Worm (Caenorhabditis elegans) whole organism, L1 larva: Measurements from ENCODE around the gene col-87.
A peak's percentile ranks its signal among the peaks of the same experiment; 100 is the strongest.

ENCODE experiments used
- F16B12.6 ChIP-seq: fragments of 150-350 bp; optimal IDR thresholded peaks from 2 replicates; lab custom pipeline; 2014; ENCODE audit warnings: missing biosample characterization, missing genetic modification characterization
- Y116A8C.19 ChIP-seq: sonication (generic microtip); optimal IDR thresholded peaks from 2 replicates; lab custom pipeline; 2016; ENCODE audit warnings: missing compliant biosample characterization, missing genetic modification characterization, borderline replicate concordance
- alr-1 ChIP-seq: fragments of 200-800 bp; sonication (Bioruptor generic); optimal IDR thresholded peaks from 2 replicates; lab custom pipeline; 2018; ENCODE audit warnings: borderline replicate concordance, mild to moderate bottlenecking, missing genetic modification characterization, missing compliant biosample characterization
- blmp-1 ChIP-seq: fragments of 150-350 bp; optimal IDR thresholded peaks from 2 replicates; lab custom pipeline; 2014; ENCODE audit warnings: missing biosample characterization, missing genetic modification characterization
- ceh-63 ChIP-seq: fragments of 200-800 bp; sonication (Bioruptor generic); optimal IDR thresholded peaks from 2 replicates; lab custom pipeline; 2018; ENCODE audit warnings: mild to moderate bottlenecking, missing genetic modification characterization, missing compliant biosample characterization
- ceh-8 ChIP-seq: fragments of 200-800 bp; sonication (Bioruptor generic); optimal IDR thresholded peaks from 2 replicates; lab custom pipeline; 2018; ENCODE audit warnings: mild to moderate bottlenecking, missing genetic modification characterization, moderate library complexity, missing compliant biosample characterization
- ceh-82 ChIP-seq, 3 experiments: fragments of 150-350 bp in 1 of 3; sonication (generic microtip) in 2 of 3; optimal IDR thresholded peaks; 2 replicates each; lab custom pipeline; 2014 to 2017; ENCODE audit warnings: missing biosample characterization in 3 of 3, missing genetic modification characterization in 3 of 3
- ceh-90 ChIP-seq: sonication (generic microtip); optimal IDR thresholded peaks from 2 replicates; lab custom pipeline; 2016; ENCODE audit warnings: missing genetic modification characterization, missing compliant biosample characterization
- ces-1 ChIP-seq: fragments of 150-350 bp; optimal IDR thresholded peaks from 2 replicates; lab custom pipeline; 2014; ENCODE audit warnings: missing biosample characterization, missing genetic modification reagents, missing genetic modification characterization
- dsc-1 ChIP-seq: sonication (generic microtip); optimal IDR thresholded peaks from 2 replicates; lab custom pipeline; 2016; ENCODE audit warnings: mild to moderate bottlenecking, missing genetic modification characterization, missing compliant biosample characterization
- efl-1 ChIP-seq, 4 experiments: fragments of 150-350 bp; optimal IDR thresholded peaks in 3 of 4; peaks in 1 of 4; 1 replicate in 1 of 4; 2 replicates in 3 of 4; lab custom pipeline; 2014; ENCODE audit warnings: missing biosample characterization in 2 of 4, missing genetic modification characterization in 2 of 4, missing genetic modification reagents in 2 of 4
- egl-27 ChIP-seq, 2 experiments: fragments of 150-350 bp in 1 of 2; sonication (generic microtip); optimal IDR thresholded peaks; 3 replicates each; lab custom pipeline; 2017 to 2018; ENCODE audit warnings: missing biosample characterization in 2 of 2, missing genetic modification characterization in 2 of 2, missing genetic modification reagents in 2 of 2
- elt-2 ChIP-seq: sonication (generic microtip); optimal IDR thresholded peaks from 2 replicates; lab custom pipeline; 2016; ENCODE audit warnings: missing genetic modification characterization, mild to moderate bottlenecking, inconsistent platforms, missing compliant biosample characterization, missing genetic modification reagents
- fkh-10 ChIP-seq: sonication (generic microtip); optimal IDR thresholded peaks from 2 replicates; lab custom pipeline; 2017; ENCODE audit warnings: missing biosample characterization, missing genetic modification reagents, missing genetic modification characterization
- hlh-17 ChIP-seq: fragments of 200-800 bp; sonication (Bioruptor generic); optimal IDR thresholded peaks from 2 replicates; lab custom pipeline; 2018; ENCODE audit warnings: missing genetic modification characterization, mild to moderate bottlenecking, missing compliant biosample characterization, moderate library complexity, borderline replicate concordance
- hlh-4 ChIP-seq: sonication (generic microtip); optimal IDR thresholded peaks from 2 replicates; lab custom pipeline; 2016; ENCODE audit warnings: mild to moderate bottlenecking, missing genetic modification characterization, missing compliant biosample characterization
- hpl-2 ChIP-seq: fragments of 150-350 bp; optimal IDR thresholded peaks from 2 replicates; lab custom pipeline; 2014; ENCODE audit warnings: missing biosample characterization, missing genetic modification reagents, missing genetic modification characterization
- isw-1 ChIP-seq: fragments of 200-800 bp; sonication (Bioruptor generic); IDR thresholded peaks from 2 replicates; pipeline ENCODE4 v1.3.6; 2022; ENCODE audit warnings: missing genetic modification characterization, missing compliant biosample characterization
- lin-13 ChIP-seq: fragments of 150-350 bp; optimal IDR thresholded peaks from 2 replicates; lab custom pipeline; 2014; ENCODE audit warnings: missing biosample characterization, missing genetic modification reagents, missing genetic modification characterization
- lir-3 ChIP-seq: sonication (generic microtip); optimal IDR thresholded peaks from 2 replicates; lab custom pipeline; 2016; ENCODE audit warnings: mild to moderate bottlenecking, missing genetic modification characterization, moderate library complexity, missing compliant biosample characterization; ENCODE audit not compliant: poor library complexity
- mdl-1 ChIP-seq, 2 experiments: fragments of 150-350 bp; optimal IDR thresholded peaks; 2 replicates each; lab custom pipeline; 2014 to 2017; ENCODE audit warnings: missing biosample characterization in 2 of 2, missing genetic modification characterization in 2 of 2, inconsistent platforms in 1 of 2
- nhr-11 ChIP-seq: fragments of 150-350 bp; optimal IDR thresholded peaks from 2 replicates; lab custom pipeline; 2014; ENCODE audit warnings: missing biosample characterization, missing genetic modification characterization
- nhr-19 ChIP-seq: fragments of 200-800 bp; sonication (Bioruptor generic); conservative IDR thresholded peaks from 2 replicates; pipeline ENCODE4 v1.3.6; 2022; ENCODE audit warnings: missing genetic modification characterization, missing compliant biosample characterization
- nhr-237 ChIP-seq: fragments of 150-350 bp; optimal IDR thresholded peaks from 2 replicates; lab custom pipeline; 2014; ENCODE audit warnings: missing biosample characterization, missing genetic modification characterization
- nhr-47 ChIP-seq: sonication (generic microtip); optimal IDR thresholded peaks from 2 replicates; lab custom pipeline; 2016; ENCODE audit warnings: mild to moderate bottlenecking, missing genetic modification characterization, moderate library complexity, missing compliant biosample characterization
- nhr-71 ChIP-seq: sonication (generic microtip); optimal IDR thresholded peaks from 2 replicates; lab custom pipeline; 2016; ENCODE audit warnings: mild to moderate bottlenecking, missing genetic modification characterization, moderate library complexity, missing compliant biosample characterization
- nhr-76 ChIP-seq: sonication (generic microtip); optimal IDR thresholded peaks from 2 replicates; lab custom pipeline; 2017; ENCODE audit warnings: missing biosample characterization, missing genetic modification characterization
- nhr-84 ChIP-seq: sonication (generic microtip); optimal IDR thresholded peaks from 2 replicates; lab custom pipeline; 2017; ENCODE audit warnings: missing biosample characterization, missing genetic modification characterization
- nhr-90 ChIP-seq: sonication (generic microtip); optimal IDR thresholded peaks from 2 replicates; lab custom pipeline; 2016; ENCODE audit warnings: mild to moderate bottlenecking, missing genetic modification characterization, missing compliant biosample characterization; ENCODE audit not compliant: poor library complexity
- pag-3 ChIP-seq: sonication (generic microtip); optimal IDR thresholded peaks from 2 replicates; lab custom pipeline; 2017; ENCODE audit warnings: missing genetic modification characterization, mild to moderate bottlenecking, missing compliant biosample characterization, antibody characterized with exemption, borderline replicate concordance; ENCODE audit not compliant: insufficient read depth
- pqm-1 ChIP-seq: sonication (generic microtip); optimal IDR thresholded peaks from 3 replicates; lab custom pipeline; 2017; ENCODE audit warnings: missing biosample characterization, missing genetic modification characterization
- rnt-1 ChIP-seq: sonication (generic microtip); optimal IDR thresholded peaks from 2 replicates; lab custom pipeline; 2016; ENCODE audit warnings: mild to moderate bottlenecking, missing genetic modification characterization, moderate library complexity, missing compliant biosample characterization
- snpc-4 ChIP-seq: fragments of 150-350 bp; optimal IDR thresholded peaks from 2 replicates; lab custom pipeline; 2014; ENCODE audit warnings: missing biosample characterization, missing genetic modification characterization
- snu-23 ChIP-seq: sonication (generic microtip); optimal IDR thresholded peaks from 2 replicates; lab custom pipeline; 2016; ENCODE audit warnings: missing genetic modification characterization, missing compliant biosample characterization
- sox-4 ChIP-seq: sonication (generic microtip); optimal IDR thresholded peaks from 2 replicates; lab custom pipeline; 2016; ENCODE audit warnings: missing genetic modification characterization, missing compliant biosample characterization
- sptf-1 ChIP-seq: fragments of 150-350 bp; optimal IDR thresholded peaks from 2 replicates; lab custom pipeline; 2014; ENCODE audit warnings: missing biosample characterization, missing genetic modification characterization
- unc-62 ChIP-seq: fragments of 150-350 bp; optimal IDR thresholded peaks from 2 replicates; lab custom pipeline; 2014; ENCODE audit warnings: missing biosample characterization, missing genetic modification reagents, missing genetic modification characterization
- unc-98 ChIP-seq: fragments of 200-800 bp; sonication (Bioruptor generic); IDR thresholded peaks from 2 replicates; pipeline ENCODE4 v1.3.6; 2022; ENCODE audit warnings: missing genetic modification characterization, missing compliant biosample characterization
- xbp-1 ChIP-seq: sonication (generic microtip); optimal IDR thresholded peaks from 2 replicates; lab custom pipeline; 2016; ENCODE audit warnings: missing genetic modification characterization, missing compliant biosample characterization
- zag-1 ChIP-seq: fragments of 150-350 bp; optimal IDR thresholded peaks from 2 replicates; lab custom pipeline; 2014; ENCODE audit warnings: missing biosample characterization, missing genetic modification characterization
- zip-4 ChIP-seq: fragments of 200-800 bp; sonication (Bioruptor generic); optimal IDR thresholded peaks from 2 replicates; lab custom pipeline; 2018; ENCODE audit warnings: mild to moderate bottlenecking, missing genetic modification characterization, moderate library complexity, missing compliant biosample characterization
- ztf-11 ChIP-seq, 2 experiments: sonication (generic microtip); optimal IDR thresholded peaks; 2 replicates each; lab custom pipeline; 2016 to 2017; ENCODE audit warnings: missing genetic modification characterization in 2 of 2, missing biosample characterization in 1 of 2, missing compliant biosample characterization in 1 of 2
- ztf-4 ChIP-seq: fragments of 150-350 bp; optimal IDR thresholded peaks from 2 replicates; lab custom pipeline; 2014; ENCODE audit warnings: missing biosample characterization, missing genetic modification characterization

The col-87 gene

ce11 chrII:14063044-14063500 is 31.4 kb downstream of the col-87 start, which contains the start of gene lem-2 (continued):
- TF ChIP-seq hpl-2 (no peak), nhr-11 (tag; lab: Kevin White, UChicago) (no peak), ceh-82 (tag; optimal IDR thresholded peaks at IDR 0.05; lab: Kevin White, UChicago) (peak; percentile 44 to 74 (median 73))

- no peak for TF ChIP-seq mdl-1 (tag; optimal IDR thresholded peaks at IDR 0.05; lab: Kevin White, UChicago)
- TF ChIP-seq ceh-63 (GFP tag; lab: Kevin White, UChicago) = no peak
- no peak for TF ChIP-seq dsc-1 (tag; lab: Kevin White, UChicago)
- TF ChIP-seq blmp-1 (tag; lab: Kevin White, UChicago) = no peak
- no peak for TF ChIP-seq hpl-2
- TF ChIP-seq F16B12.6 = no peak
- TF ChIP-seq sox-4 (tag; lab: Kevin White, UChicago) = no peak
- no peak for TF ChIP-seq zag-1 (tag; lab: Kevin White, UChicago)
- no peak for TF ChIP-seq unc-98 (GFP tag; lab: Robert Waterston, UW)
- TF ChIP-seq, all 84 proteins: peak for 0
These were observed 33.6 kb downstream of the col-87 start for ce11 chrII:14060885-14061284.

- no peak for TF ChIP-seq snu-23 (GFP tag; lab: Kevin White, UChicago)
- TF ChIP-seq hlh-17 (GFP tag; lab: Kevin White, UChicago) = no peak
- TF ChIP-seq fkh-10 = no peak
- no peak for TF ChIP-seq nhr-76
- no peak for TF ChIP-seq sox-4 (tag; lab: Kevin White, UChicago)
- TF ChIP-seq pag-3 (tag; lab: Kevin White, UChicago) = no peak
- TF ChIP-seq pqm-1 (tag; lab: Kevin White, UChicago) = no peak
- TF ChIP-seq ceh-63 (GFP tag; lab: Kevin White, UChicago) = no peak
- TF ChIP-seq rnt-1 = no peak
- no peak for TF ChIP-seq lir-3 (tag; lab: Kevin White, UChicago)
- no peak for TF ChIP-seq nhr-84 (tag; lab: Kevin White, UChicago)
- no peak for TF ChIP-seq snpc-4
- TF ChIP-seq sptf-1 (tag; lab: Kevin White, UChicago) = no peak
- TF ChIP-seq nhr-90 (tag; lab: Kevin White, UChicago) = no peak
- TF ChIP-seq dsc-1 (tag; lab: Kevin White, UChicago) = no peak
- no peak for TF ChIP-seq ceh-8 (GFP tag; lab: Kevin White, UChicago)
- no peak for TF ChIP-seq unc-62 (GFP tag; lab: Kevin White, UChicago)
- TF ChIP-seq, all 84 proteins: peak for 0
These were observed 34.1 kb downstream of the col-87 start, which contains the start of gene W01G7.4 for ce11 chrII:14060439-14060838. TSS of gene W01G7.4 (plus strand) at chrII:14060739.

ce11 chrII:14059767-14060166 is 34.7 kb downstream of the col-87 start, which contains the start of gene rpb-11:
TSS of gene rpb-11 (plus strand) at chrII:14060085.
- TF ChIP-seq nhr-11 (tag; lab: Kevin White, UChicago) = peak; percentile 91
- peak; percentile 84 for TF ChIP-seq elt-2 (tag; lab: Kevin White, UChicago)
- peak; percentile 97 for TF ChIP-seq nhr-71 (tag; lab: Kevin White, UChicago)
- peak; percentile 95 for TF ChIP-seq lin-13
- TF ChIP-seq efl-1 (optimal IDR thresholded peaks at IDR 0.05; lab: Kevin White, UChicago) = peak; percentile 95 to 99
- TF ChIP-seq efl-1 (GFP tag; optimal IDR thresholded peaks at IDR 0.05 in 1 of 2; lab: Kevin White, UChicago) = peak; percentile 99 to 100
- TF ChIP-seq nhr-237 (tag; lab: Kevin White, UChicago) = peak; percentile 66
- TF ChIP-seq mdl-1 (tag; optimal IDR thresholded peaks at IDR 0.05; lab: Kevin White, UChicago) = peak in 1 of 2 experiments; percentile 86
- peak; percentile 74 for TF ChIP-seq blmp-1 (tag; lab: Kevin White, UChicago)
- peak; percentile 16 for TF ChIP-seq unc-62 (GFP tag; lab: Kevin White, UChicago)
- peak; percentile 68 for TF ChIP-seq hpl-2
- peak; percentile 52 for TF ChIP-seq ceh-90
- peak; percentile 85 for TF ChIP-seq zip-4 (GFP tag; lab: Kevin White, UChicago)
- peak; percentile 92 for TF ChIP-seq isw-1 (GFP tag; lab: Robert Waterston, UW)
- TF ChIP-seq nhr-47 (tag; lab: Kevin White, UChicago) = peak; percentile 98
- peak in 1 of 2 experiments; percentile 88 for TF ChIP-seq ztf-11 (tag; optimal IDR thresholded peaks at IDR 0.05; lab: Kevin White, UChicago)
- peak in 1 of 2 experiments; percentile 22 for TF ChIP-seq egl-27 (tag; optimal IDR thresholded peaks at IDR 0.05; lab: Kevin White, UChicago)
- TF ChIP-seq alr-1 (tag; lab: Kevin White, UChicago) = no peak
- peak; percentile 93 for TF ChIP-seq snpc-4
- TF ChIP-seq nhr-90 (tag; lab: Kevin White, UChicago) = peak; percentile 98
- TF ChIP-seq nhr-19 (GFP tag; lab: Robert Waterston, UW) = peak; percentile 96
- peak; percentile 7 for TF ChIP-seq zag-1 (tag; lab: Kevin White, UChicago)
- TF ChIP-seq hlh-4 (tag; lab: Kevin White, UChicago) = no peak
- no peak for TF ChIP-seq Y116A8C.19 (tag; lab: Kevin White, UChicago)
- peak; percentile 94 for TF ChIP-seq ztf-4 (tag; lab: Kevin White, UChicago)
- no peak for TF ChIP-seq ces-1 (GFP tag; lab: Kevin White, UChicago)
- TF ChIP-seq xbp-1 = peak; percentile 95
